Worm (Caenorhabditis elegans) whole organism, early embryonic: Measurements from ENCODE around the gene dgn-2.

Source experiments
- B0310.2 ChIP-seq: sonication (generic microtip); optimal IDR thresholded peaks from 2 replicates; lab custom pipeline; 2016; ENCODE audit warnings: mild to moderate bottlenecking, missing genetic modification characterization, missing compliant biosample characterization
- F13C5.2 ChIP-seq: sonication (generic microtip); optimal IDR thresholded peaks from 2 replicates; lab custom pipeline; 2017; ENCODE audit warnings: mild to moderate bottlenecking, missing genetic modification characterization, inconsistent platforms, missing compliant biosample characterization
- aly-1 ChIP-seq: sonication (generic microtip); optimal IDR thresholded peaks from 2 replicates; lab custom pipeline; 2016; ENCODE audit warnings: missing genetic modification characterization, missing compliant biosample characterization
- ama-1 ChIP-seq: fragments of 150-350 bp; optimal IDR thresholded peaks from 2 replicates; lab custom pipeline; 2014
- ceh-13 ChIP-seq: fragments of 200-800 bp; sonication (Bioruptor generic); optimal IDR thresholded peaks from 2 replicates; lab custom pipeline; 2018; ENCODE audit warnings: mild to moderate bottlenecking, missing genetic modification characterization, missing compliant biosample characterization
- ceh-36 ChIP-seq: sonication (generic microtip); optimal IDR thresholded peaks from 2 replicates; lab custom pipeline; 2016; ENCODE audit warnings: missing genetic modification characterization, inconsistent platforms, missing compliant biosample characterization
- ets-7 ChIP-seq: sonication (generic microtip); optimal IDR thresholded peaks from 2 replicates; lab custom pipeline; 2016; ENCODE audit warnings: missing genotype, missing genetic modification characterization, missing compliant biosample characterization
- flt-1 ChIP-seq: fragments of 200-800 bp; sonication (Bioruptor generic); IDR thresholded peaks from 2 replicates; pipeline ENCODE4 v1.3.6; 2022; ENCODE audit warnings: missing genetic modification characterization, missing compliant biosample characterization
- hmbx-1 ChIP-seq: sonication (generic microtip); optimal IDR thresholded peaks from 2 replicates; lab custom pipeline; 2016; ENCODE audit warnings: mild to moderate bottlenecking, missing genetic modification characterization, missing compliant biosample characterization
- hmg-4 ChIP-seq: fragments of 200-800 bp; sonication (Bioruptor generic); optimal IDR thresholded peaks from 2 replicates; lab custom pipeline; 2018; ENCODE audit warnings: mild to moderate bottlenecking, missing genetic modification characterization, missing compliant biosample characterization
- hnd-1 ChIP-seq: sonication (generic microtip); optimal IDR thresholded peaks from 2 replicates; lab custom pipeline; 2016; ENCODE audit warnings: missing genetic modification characterization, missing compliant biosample characterization
- pes-1 ChIP-seq: fragments of 200-800 bp; sonication (Bioruptor generic); IDR thresholded peaks from 2 replicates; pipeline ENCODE4 v1.3.6; 2022; ENCODE audit warnings: missing genetic modification reagents, missing genetic modification characterization, missing compliant biosample characterization
- scrt-1 ChIP-seq: fragments of 200-800 bp; sonication (Bioruptor generic); IDR thresholded peaks from 2 replicates; pipeline ENCODE4 v1.3.6; 2022; ENCODE audit warnings: missing genetic modification characterization, missing compliant biosample characterization
- sea-1 ChIP-seq: fragments of 200-800 bp; sonication (Bioruptor generic); conservative IDR thresholded peaks from 2 replicates; pipeline ENCODE4 v1.3.6; 2022; ENCODE audit warnings: missing genetic modification characterization, missing compliant biosample characterization
- tbx-11 ChIP-seq: fragments of 200-800 bp; sonication (Bioruptor generic); IDR thresholded peaks from 2 replicates; pipeline ENCODE4 v1.3.6; 2022; ENCODE audit warnings: missing genetic modification characterization, missing compliant biosample characterization
- tbx-37 ChIP-seq: fragments of 200-800 bp; sonication (Bioruptor generic); conservative IDR thresholded peaks from 2 replicates; pipeline ENCODE4 v1.3.6; 2022; ENCODE audit warnings: missing genetic modification reagents, missing genetic modification characterization, missing compliant biosample characterization
- tra-4 ChIP-seq: sonication (generic microtip); optimal IDR thresholded peaks from 2 replicates; lab custom pipeline; 2017; ENCODE audit warnings: missing genetic modification characterization, missing compliant biosample characterization

dgn-2 gene

ce11 chrX:1327201-1327600 lies 40.1 kb downstream of the dgn-2 start:
- TF ChIP-seq ama-1 (lab: Kevin White, UChicago) (no peak), hmg-4 (GFP tag; lab: Kevin White, UChicago) (no peak), pes-1 (GFP tag; lab: Robert Waterston, UW) (no peak), flt-1 (GFP tag; lab: Robert Waterston, UW) (no peak), ceh-36 (tag; lab: Kevin White, UChicago) (no peak), B0310.2 (tag; lab: Kevin White, UChicago) (no peak), scrt-1 (no peak)

ce11 chrX:1322997-1323396 lies 44.3 kb downstream of the dgn-2 start:
- TF ChIP-seq ama-1 (lab: Kevin White, UChicago) (no peak), F13C5.2 (tag; lab: Kevin White, UChicago) (peak; percentile 60), hmg-4 (GFP tag; lab: Kevin White, UChicago) (peak; percentile 23)

ce11 chrX:1321044-1321443 lies 46.3 kb downstream of the dgn-2 start, which contains the start of gene pdk-1:
TSS of gene pdk-1 (plus strand) at chrX:1321344.
- TF ChIP-seq ama-1 (lab: Kevin White, UChicago) (no peak), ceh-13 (no peak), tbx-37 (GFP tag; lab: Robert Waterston, UW) (no peak), tra-4 (tag; lab: Kevin White, UChicago) (no peak), aly-1 (tag; lab: Kevin White, UChicago) (no peak), F13C5.2 (tag; lab: Kevin White, UChicago) (no peak)

ce11 chrX:1319708-1320107 lies 47.6 kb downstream of the dgn-2 start:
- TF ChIP-seq flt-1 (GFP tag; lab: Robert Waterston, UW) (no peak), hmg-4 (GFP tag; lab: Kevin White, UChicago) (peak; percentile 78), scrt-1 (no peak), hnd-1 (tag; lab: Kevin White, UChicago) (no peak), pes-1 (GFP tag; lab: Robert Waterston, UW) (no peak), tbx-37 (GFP tag; lab: Robert Waterston, UW) (no peak), ceh-13 (no peak), tbx-11 (GFP tag; lab: Robert Waterston, UW) (no peak), sea-1 (GFP tag; lab: Robert Waterston, UW) (0 out of 2 replicates have a peak, but pooled peaks have one; percentile 35), ama-1 (lab: Kevin White, UChicago) (no peak), aly-1 (tag; lab: Kevin White, UChicago) (peak; percentile 53), hmbx-1 (tag; lab: Kevin White, UChicago) (no peak), B0310.2 (tag; lab: Kevin White, UChicago) (no peak), F13C5.2 (tag; lab: Kevin White, UChicago) (peak; percentile 53), ceh-36 (tag; lab: Kevin White, UChicago) (peak; percentile 22), ets-7 (no peak), tra-4 (tag; lab: Kevin White, UChicago) (no peak)
